Worm (Caenorhabditis elegans) whole organism, young adult: ENCODE data around the gene srj-21.

ENCODE experiments used
- attf-5 ChIP-seq: fragments of 200-800 bp; sonication (Bioruptor generic); optimal IDR thresholded peaks from 2 replicates; lab custom pipeline; 2018; ENCODE audit warnings: mild to moderate bottlenecking, missing genetic modification characterization, missing compliant biosample characterization
- somi-1 ChIP-seq: fragments of 200-800 bp; sonication (Bioruptor generic); optimal IDR thresholded peaks from 2 replicates; lab custom pipeline; 2018; ENCODE audit warnings: mild to moderate bottlenecking, missing genetic modification characterization, missing compliant biosample characterization

- TF ChIP-seq attf-5 = peak; percentile 3
- TF ChIP-seq somi-1 = no peak
These were observed 8.4 kb upstream of the srj-21 start, which contains the start of the genes mre-11 and wdr-5.3 for ce11 chrV:10736756-10737155.
